Worm (Caenorhabditis elegans): ENCODE data around the gene sem-5.

- no peak for TF ChIP-seq nhr-27 (tag; optimal IDR thresholded peaks at IDR 0.05)
- TF ChIP-seq unc-62 (GFP tag; optimal IDR thresholded peaks at IDR 0.05): no peak
- no peak for TF ChIP-seq madf-10 (tag; optimal IDR thresholded peaks at IDR 0.05)
- no peak for TF ChIP-seq B0019.2 (GFP tag; conservative IDR thresholded peaks at IDR 0.05)
- no peak for TF ChIP-seq athp-1 (tag; optimal IDR thresholded peaks at IDR 0.05)
- TF ChIP-seq fkh-3 (tag; optimal IDR thresholded peaks at IDR 0.05): no peak
- TF ChIP-seq lag-1 (GFP tag; IDR thresholded peaks at IDR 0.05): no peak
- no peak for TF ChIP-seq snpc-4 (GFP tag; optimal IDR thresholded peaks at IDR 0.05)
- no peak for TF ChIP-seq snpc-4 (tag; optimal IDR thresholded peaks at IDR 0.05)
- no peak for TF ChIP-seq dpl-1 (GFP tag; optimal IDR thresholded peaks at IDR 0.05)
- no peak for TF ChIP-seq ccch-3 (GFP tag; optimal IDR thresholded peaks at IDR 0.05)
- no peak for TF ChIP-seq nhr-90 (tag; optimal IDR thresholded peaks at IDR 0.05)
Observed at ce11 chrX:7932453-7932852, 29.1 kb downstream of the sem-5 start.
